Fruit fly (Drosophila melanogaster) whole organism, pupa: Measurements from ENCODE around the gene CG42585.
"Not testable (repeated sequence)": the region's sequence is repeated elsewhere in the genome, so short reads cannot be mapped to it uniquely, and the experiment has no call there.

Experiments
- CG10348 ChIP-seq: fragments of 200-800 bp; sonication (Bioruptor generic); IDR thresholded peaks from 2 replicates; pipeline ENCODE4 v1.3.6; 2022; ENCODE audit warnings: missing biosample characterization, missing genetic modification characterization
- CG12605 ChIP-seq: fragments of 200-800 bp; sonication (Bioruptor generic); IDR thresholded peaks from 2 replicates; pipeline ENCODE4 v1.3.6; 2022; ENCODE audit warnings: missing biosample characterization, missing genetic modification characterization
- CG13204 ChIP-seq: fragments of 200-800 bp; sonication (Bioruptor generic); optimal IDR thresholded peaks from 2 replicates; lab custom pipeline; 2018; ENCODE audit warnings: missing biosample characterization, mild to moderate bottlenecking, missing genetic modification characterization, moderate library complexity
- CG14655 ChIP-seq: fragments of 200-800 bp; sonication (Bioruptor generic); optimal IDR thresholded peaks from 3 replicates; lab custom pipeline; 2017; ENCODE audit warnings: mild to moderate bottlenecking, missing biosample characterization, missing genetic modification reagents, missing genetic modification characterization
- CG15710 ChIP-seq: fragments of 200-800 bp; sonication (Bioruptor generic); optimal IDR thresholded peaks from 2 replicates; lab custom pipeline; 2018; ENCODE audit warnings: missing biosample characterization, mild to moderate bottlenecking, missing genetic modification characterization, moderate library complexity
- CG17806 ChIP-seq: fragments of 200-800 bp; sonication (Bioruptor generic); optimal IDR thresholded peaks from 2 replicates; lab custom pipeline; 2018; ENCODE audit warnings: missing biosample characterization, mild to moderate bottlenecking, missing genetic modification characterization, moderate library complexity
- CG32121 ChIP-seq: fragments of 200-800 bp; sonication (Bioruptor generic); IDR thresholded peaks from 2 replicates; pipeline ENCODE4 v1.3.6; 2022; ENCODE audit warnings: missing biosample characterization, missing genetic modification characterization
- CG34367 ChIP-seq: fragments of 200-800 bp; sonication (Bioruptor generic); optimal IDR thresholded peaks from 2 replicates; lab custom pipeline; 2018; ENCODE audit warnings: missing biosample characterization, mild to moderate bottlenecking, missing genetic modification characterization
- CG4496 ChIP-seq: fragments of 200-800 bp; sonication (Bioruptor generic); IDR thresholded peaks from 3 replicates; pipeline ENCODE4 v1.3.6; 2022; ENCODE audit warnings: missing biosample characterization, missing genetic modification characterization
- CG8159 ChIP-seq: fragments of 200-800 bp; sonication (Bioruptor generic); optimal IDR thresholded peaks from 3 replicates; lab custom pipeline; 2018; ENCODE audit warnings: missing biosample characterization, mild to moderate bottlenecking, missing genetic modification characterization, moderate library complexity
- CG8301 ChIP-seq: fragments of 200-800 bp; sonication (Bioruptor generic); optimal IDR thresholded peaks from 2 replicates; lab custom pipeline; 2018; ENCODE audit warnings: missing biosample characterization, mild to moderate bottlenecking, missing genetic modification characterization
- CG9948 ChIP-seq: fragments of 200-800 bp; sonication (Bioruptor generic); optimal IDR thresholded peaks from 2 replicates; lab custom pipeline; 2018; ENCODE audit warnings: missing biosample characterization, mild to moderate bottlenecking, missing genetic modification characterization, moderate library complexity
- D1 ChIP-seq: fragments of 200-800 bp; sonication (Bioruptor generic); optimal IDR thresholded peaks from 2 replicates; lab custom pipeline; 2018; ENCODE audit warnings: missing biosample characterization, mild to moderate bottlenecking, missing genetic modification characterization, moderate library complexity
- EcR ChIP-seq: fragments of 200-800 bp; sonication (Bioruptor generic); optimal IDR thresholded peaks from 3 replicates; lab custom pipeline; 2019; ENCODE audit warnings: missing biosample characterization, missing genetic modification characterization, mild to moderate bottlenecking, moderate library complexity, missing genetic modification reagents
- Ets98B ChIP-seq: fragments of 200-800 bp; sonication (Bioruptor generic); IDR thresholded peaks from 2 replicates; pipeline ENCODE4 v1.3.6; 2022; ENCODE audit warnings: missing biosample characterization, missing genetic modification characterization
- Pif1A ChIP-seq: fragments of 200-800 bp; sonication (Bioruptor generic); optimal IDR thresholded peaks from 3 replicates; lab custom pipeline; 2016; ENCODE audit warnings: missing biosample characterization, missing genetic modification characterization
- Pif1B ChIP-seq: fragments of 200-800 bp; sonication (Bioruptor generic); optimal IDR thresholded peaks from 3 replicates; lab custom pipeline; 2016; ENCODE audit warnings: missing biosample characterization, missing genetic modification characterization
- Snoo ChIP-seq: fragments of 200-800 bp; sonication (Bioruptor generic); optimal IDR thresholded peaks from 3 replicates; lab custom pipeline; 2017; ENCODE audit warnings: missing biosample characterization, mild to moderate bottlenecking, missing genetic modification characterization, inconsistent platforms
- fd96Ca ChIP-seq: fragments of 200-800 bp; sonication (Bioruptor generic); IDR thresholded peaks from 3 replicates; pipeline ENCODE4 v1.3.6; 2022; ENCODE audit warnings: missing biosample characterization, missing genetic modification characterization
- gl ChIP-seq: fragments of 200-800 bp; sonication (Bioruptor generic); optimal IDR thresholded peaks from 2 replicates; lab custom pipeline; 2018; ENCODE audit warnings: missing biosample characterization, mild to moderate bottlenecking, missing genetic modification characterization
- rn ChIP-seq: fragments of 200-800 bp; sonication (Bioruptor generic); IDR thresholded peaks from 2 replicates; pipeline ENCODE4 v1.3.6; 2022; ENCODE audit warnings: missing biosample characterization, missing genetic modification characterization

CG42585 gene

dm6 chr2L:14737669-14738068, 2.0 kb upstream of the CG42585 start, which contains the start of gene CG31775:
Gene CG31775 (minus strand): TSS chr2L:14737769.
- not testable (repeated sequence) for TF ChIP-seq CG34367 (tag; lab: Kevin White, UChicago); CG4496 (GFP tag; lab: Robert Waterston, UW); rn (GFP tag; lab: Robert Waterston, UW)
- TF ChIP-seq, all 21 proteins: peak for 0; not testable (repeated sequence) for 21

DNA sequence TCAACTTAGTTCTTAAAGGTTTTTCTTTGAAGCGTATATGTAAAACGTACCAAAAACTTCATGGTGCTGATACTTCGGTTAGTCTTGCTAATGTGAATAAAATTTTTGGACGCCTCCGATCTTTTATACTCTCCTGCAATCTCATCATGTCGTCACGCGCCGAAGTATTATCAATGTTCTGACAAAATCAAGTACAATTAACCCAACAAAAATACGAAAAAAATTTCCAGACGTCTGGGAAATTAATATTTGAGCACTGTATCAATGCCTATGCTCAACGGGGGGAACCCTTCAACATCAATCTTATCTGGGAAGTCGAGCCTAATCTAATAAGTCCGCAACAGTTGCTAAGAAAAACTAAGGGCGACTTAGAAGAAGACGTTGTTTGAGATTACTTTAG, 2.0 kb downstream of the CG42585 start, which contains the start of gene CG42586:
TSS of gene CG42586 (minus strand) at position 101 of the 400 bp plus-strand sequence.
- not testable (repeated sequence) for TF ChIP-seq CG8159 (tag; lab: Kevin White, UChicago); CG12605 (GFP tag; lab: Robert Waterston, UW); CG4496 (GFP tag; lab: Robert Waterston, UW)

DNA sequence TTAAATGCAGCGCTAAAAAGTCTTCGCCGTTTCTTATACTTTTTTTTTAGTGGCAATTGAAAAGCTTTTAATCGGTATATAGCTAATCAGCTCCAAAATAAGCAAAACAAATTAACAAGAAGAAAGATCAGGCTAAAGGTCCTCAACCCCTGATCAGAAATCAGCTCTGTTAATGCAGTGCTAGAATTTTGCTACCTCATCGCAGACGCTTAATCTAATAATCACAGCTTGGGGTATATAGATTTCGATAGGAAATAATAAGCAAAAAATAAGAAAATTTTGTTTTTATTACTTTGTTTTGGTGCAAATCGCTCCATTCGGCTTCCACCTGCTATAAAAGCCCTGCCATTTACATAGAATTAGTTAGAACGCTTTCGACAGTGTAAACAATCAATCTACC, 3.2 kb downstream of the CG42585 start, which contains the start of gene CG34166:
TSS of gene CG34166 (plus strand) at position 301 of the 400 bp plus-strand sequence.
- not testable (repeated sequence) for TF ChIP-seq fd96Ca (GFP tag; lab: Robert Waterston, UW); CG8301; EcR (GFP tag; lab: Kevin White, UChicago)

- TF ChIP-seq CG4496 (GFP tag; lab: Robert Waterston, UW) (no peak), fd96Ca (GFP tag; lab: Robert Waterston, UW) (no peak), CG12605 (GFP tag; lab: Robert Waterston, UW) (no peak), CG8301 (no peak)
Observed at dm6 chr2L:14743337-14743736, 3.6 kb downstream of the CG42585 start.

DNA sequence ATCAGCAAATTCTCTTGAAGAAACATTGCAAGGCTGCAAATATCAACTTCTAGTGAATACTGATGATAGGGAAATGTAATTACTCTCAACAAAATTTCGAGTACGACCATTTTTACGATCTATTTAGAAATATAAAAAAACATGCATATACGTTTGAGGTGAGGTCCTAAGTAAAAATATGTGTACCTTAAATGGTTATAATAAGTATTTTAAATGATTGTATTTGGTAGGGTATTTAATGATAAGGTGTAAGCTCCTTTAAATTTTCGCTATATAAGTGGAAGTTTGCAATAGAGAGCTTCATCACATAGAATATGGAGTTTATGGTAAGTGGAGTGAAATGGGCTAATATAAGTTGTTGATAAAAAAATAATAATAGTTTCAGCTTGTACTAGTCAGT, 4.4 kb downstream of the CG42585 start, which contains the start of gene CG42681:
TSS of gene CG42681 (plus strand) at position 301 of the 400 bp plus-strand sequence.
- TF ChIP-seq CG17806 (no peak), CG15710 (no peak), CG8159 (tag; lab: Kevin White, UChicago) (no peak), CG4496 (GFP tag; lab: Robert Waterston, UW) (no peak), Pif1A (GFP tag; lab: Kevin White, UChicago) (no peak), EcR (GFP tag; lab: Kevin White, UChicago) (no peak), Pif1B (GFP tag; lab: Kevin White, UChicago) (no peak), CG32121 (GFP tag; lab: Robert Waterston, UW) (no peak), Snoo (no peak), CG9948 (tag; lab: Kevin White, UChicago) (no peak), CG8301 (no peak)

DNA sequence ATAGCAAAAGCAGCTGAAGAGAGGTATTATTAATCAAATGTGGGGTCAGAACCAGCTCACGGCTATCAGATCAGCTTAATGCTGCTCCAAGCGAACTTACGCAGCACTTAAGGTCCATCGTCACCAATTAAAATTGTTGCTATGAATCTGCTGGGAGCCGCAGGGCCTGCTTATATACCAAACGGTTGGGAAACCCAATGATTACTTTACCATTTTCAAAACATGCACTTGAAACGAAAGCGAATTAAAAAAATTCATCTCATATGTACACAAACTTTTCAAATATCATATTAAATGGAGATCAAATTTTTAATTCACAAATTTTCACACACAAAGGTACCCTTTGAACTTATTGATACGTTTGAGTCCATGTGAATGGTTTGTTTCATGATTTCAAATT, 5.4 kb downstream of the CG42585 start, which contains the start of gene CG42587:
TSS of gene CG42587 (minus strand) at position 143 of the 400 bp plus-strand sequence.
- TF ChIP-seq D1 (no peak), Pif1B (GFP tag; lab: Kevin White, UChicago) (no peak), CG8301 (no peak), EcR (GFP tag; lab: Kevin White, UChicago) (no peak), gl (tag; lab: Kevin White, UChicago) (no peak), CG4496 (GFP tag; lab: Robert Waterston, UW) (no peak), CG14655 (GFP tag; lab: Kevin White, UChicago) (no peak), CG15710 (no peak), CG10348 (GFP tag; lab: Robert Waterston, UW) (no peak), Snoo (no peak), rn (GFP tag; lab: Robert Waterston, UW) (no peak), Pif1A (GFP tag; lab: Kevin White, UChicago) (no peak), CG32121 (GFP tag; lab: Robert Waterston, UW) (no peak), CG17806 (no peak), Ets98B (GFP tag; lab: Robert Waterston, UW) (no peak), CG13204 (GFP tag; lab: Kevin White, UChicago) (no peak), CG12605 (GFP tag; lab: Robert Waterston, UW) (no peak)
- TF ChIP-seq, all 21 proteins: peak for 0

DNA sequence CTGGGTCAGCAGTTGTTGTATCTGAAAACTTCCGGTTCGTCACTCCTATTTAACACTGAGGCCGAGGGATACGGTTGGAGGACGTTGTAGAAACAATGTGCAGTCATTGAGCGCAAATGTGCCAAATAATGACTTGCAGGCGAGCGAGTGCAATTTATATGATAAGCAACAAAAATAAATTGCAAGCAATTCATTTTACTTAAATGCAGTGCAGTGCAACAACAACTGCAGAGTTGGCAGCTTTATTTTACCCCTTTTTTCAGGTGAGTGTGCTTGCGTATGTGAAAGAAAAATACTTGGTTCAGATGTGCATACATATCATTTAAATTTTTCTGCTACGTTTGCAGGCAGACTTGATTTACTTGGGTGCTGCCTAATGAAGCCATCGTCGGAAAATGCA, 6.4 kb downstream of the CG42585 start:
- TF ChIP-seq CG12605 (GFP tag; lab: Robert Waterston, UW) (no peak), Snoo (no peak)

dm6 chr2L:14760467-14760866, 20.8 kb downstream of the CG42585 start, which contains the start of gene CG4691:
Gene CG4691 (plus strand): TSS chr2L:14760767.
- TF ChIP-seq CG12605 (GFP tag; lab: Robert Waterston, UW) = no peak
- TF ChIP-seq CG17806 = no peak
- no peak for TF ChIP-seq CG8159 (tag; lab: Kevin White, UChicago)
- no peak for TF ChIP-seq rn (GFP tag; lab: Robert Waterston, UW)
- TF ChIP-seq gl (tag; lab: Kevin White, UChicago) = no peak
- TF ChIP-seq EcR (GFP tag; lab: Kevin White, UChicago) = no peak
- no peak for TF ChIP-seq CG10348 (GFP tag; lab: Robert Waterston, UW)
- no peak for TF ChIP-seq CG13204 (GFP tag; lab: Kevin White, UChicago)
- no peak for TF ChIP-seq CG14655 (GFP tag; lab: Kevin White, UChicago)
- TF ChIP-seq CG8301 = no peak
- no peak for TF ChIP-seq Pif1B (GFP tag; lab: Kevin White, UChicago)
- TF ChIP-seq CG9948 (tag; lab: Kevin White, UChicago) = no peak
- TF ChIP-seq D1 = no peak
- no peak for TF ChIP-seq CG32121 (GFP tag; lab: Robert Waterston, UW)
- no peak for TF ChIP-seq CG34367 (tag; lab: Kevin White, UChicago)
